Worm (Caenorhabditis elegans) whole organism, L4 larva: ENCODE data around the gene C02B4.3.

Experiments used
- D1046.2 ChIP-seq: fragments of 200-800 bp; sonication (Bioruptor generic); IDR thresholded peaks from 2 replicates; pipeline ENCODE4 v1.3.6; 2022; ENCODE audit warnings: missing genetic modification characterization, missing compliant biosample characterization
- F10B5.3 ChIP-seq: sonication (generic microtip); optimal IDR thresholded peaks from 2 replicates; lab custom pipeline; 2016; ENCODE audit warnings: mild to moderate bottlenecking, missing genetic modification characterization, missing compliant biosample characterization
- F37D6.2 ChIP-seq: sonication (generic microtip); optimal IDR thresholded peaks from 2 replicates; lab custom pipeline; 2016; ENCODE audit warnings: mild to moderate bottlenecking, missing genetic modification characterization, missing compliant biosample characterization
- T26A8.4 ChIP-seq: fragments of 200-800 bp; sonication (Bioruptor generic); IDR thresholded peaks from 2 replicates; pipeline ENCODE4 v1.3.6; 2022; ENCODE audit warnings: missing genetic modification characterization, missing compliant biosample characterization
- Y48G9A.11 ChIP-seq: fragments of 200-800 bp; sonication (Bioruptor generic); IDR thresholded peaks from 2 replicates; pipeline ENCODE4 v1.3.6; 2022; ENCODE audit warnings: missing genetic modification reagents, missing genetic modification characterization, missing compliant biosample characterization
- Y75B8A.6 ChIP-seq: fragments of 200-800 bp; sonication (Bioruptor generic); IDR thresholded peaks from 2 replicates; pipeline ENCODE4 v1.3.6; 2022; ENCODE audit warnings: missing genetic modification reagents, missing genetic modification characterization, missing compliant biosample characterization
- ZK337.2 ChIP-seq: fragments of 200-800 bp; sonication (Bioruptor generic); IDR thresholded peaks from 2 replicates; pipeline ENCODE4 v1.3.6; 2022; ENCODE audit warnings: missing genetic modification reagents, missing genetic modification characterization, missing compliant biosample characterization
- aly-2 ChIP-seq: sonication (generic microtip); optimal IDR thresholded peaks from 2 replicates; lab custom pipeline; 2018; ENCODE audit warnings: missing biosample characterization, missing genetic modification characterization
- ama-1 ChIP-seq: fragments of 150-350 bp; optimal IDR thresholded peaks from 2 replicates; lab custom pipeline; 2014; ENCODE audit warnings: inconsistent platforms, mixed read lengths
- arid-1 ChIP-seq: fragments of 200-800 bp; sonication (Bioruptor generic); conservative IDR thresholded peaks from 2 replicates; pipeline ENCODE4 v1.3.6; 2022; ENCODE audit warnings: missing genetic modification reagents, missing genetic modification characterization, missing compliant biosample characterization
- ceh-32 ChIP-seq: sonication (generic microtip); optimal IDR thresholded peaks from 2 replicates; lab custom pipeline; 2016; ENCODE audit warnings: mild to moderate bottlenecking, missing genetic modification characterization, missing compliant biosample characterization; ENCODE audit not compliant: poor library complexity
- ceh-44 ChIP-seq: fragments of 200-800 bp; sonication (Bioruptor generic); IDR thresholded peaks from 2 replicates; pipeline ENCODE4 v1.3.6; 2022; ENCODE audit warnings: missing genetic modification reagents, missing genetic modification characterization, missing compliant biosample characterization
- ceh-62 ChIP-seq: sonication (generic microtip); optimal IDR thresholded peaks from 2 replicates; lab custom pipeline; 2017; ENCODE audit warnings: missing biosample characterization, missing genetic modification characterization
- cey-2 ChIP-seq: sonication (generic microtip); optimal IDR thresholded peaks from 3 replicates; lab custom pipeline; 2017; ENCODE audit warnings: missing genetic modification characterization, mild to moderate bottlenecking, missing compliant biosample characterization, antibody characterized with exemption, borderline replicate concordance; ENCODE audit not compliant: insufficient read depth
- daf-16 ChIP-seq, 3 experiments: sonication (generic microtip); optimal IDR thresholded peaks; 2 replicates each; lab custom pipeline; 2016 to 2017; ENCODE audit warnings: missing genetic modification characterization in 3 of 3, missing genetic modification reagents in 3 of 3, mild to moderate bottlenecking in 2 of 3, missing compliant biosample characterization in 2 of 3, missing biosample characterization in 1 of 3, moderate library complexity in 1 of 3
- daf-8 ChIP-seq: fragments of 200-800 bp; sonication (Bioruptor generic); IDR thresholded peaks from 2 replicates; pipeline ENCODE4 v1.3.6; 2022; ENCODE audit warnings: missing genetic modification characterization, missing compliant biosample characterization
- dmd-8 ChIP-seq: fragments of 200-800 bp; sonication (Bioruptor generic); IDR thresholded peaks from 2 replicates; pipeline ENCODE4 v1.3.6; 2022; ENCODE audit warnings: missing genetic modification characterization, missing compliant biosample characterization
- dmd-9 ChIP-seq: fragments of 200-800 bp; sonication (Bioruptor generic); IDR thresholded peaks from 2 replicates; pipeline ENCODE4 v1.3.6; 2022; ENCODE audit warnings: missing genetic modification reagents, missing genetic modification characterization, missing compliant biosample characterization
- dpl-1 ChIP-seq: fragments of 150-350 bp; optimal IDR thresholded peaks from 2 replicates; lab custom pipeline; 2014; ENCODE audit warnings: missing biosample characterization, missing genetic modification reagents, missing genetic modification characterization
- dve-1 ChIP-seq: sonication (generic microtip); optimal IDR thresholded peaks from 2 replicates; lab custom pipeline; 2017; ENCODE audit warnings: antibody characterized with exemption, mild to moderate bottlenecking, missing genetic modification characterization, missing compliant biosample characterization; ENCODE audit not compliant: insufficient read depth
- egl-27 ChIP-seq: sonication (generic microtip); optimal IDR thresholded peaks from 3 replicates; lab custom pipeline; 2017; ENCODE audit warnings: missing biosample characterization, missing genetic modification reagents, missing genetic modification characterization
- gei-8 ChIP-seq: fragments of 200-800 bp; sonication (Bioruptor generic); optimal IDR thresholded peaks from 2 replicates; lab custom pipeline; 2018; ENCODE audit warnings: mild to moderate bottlenecking, missing genetic modification characterization, missing compliant biosample characterization
- hlh-11 ChIP-seq: fragments of 200-800 bp; sonication (Bioruptor generic); optimal IDR thresholded peaks from 2 replicates; lab custom pipeline; 2018; ENCODE audit warnings: mild to moderate bottlenecking, missing genetic modification characterization, missing compliant biosample characterization
- hlh-30 ChIP-seq: sonication (generic microtip); optimal IDR thresholded peaks from 2 replicates; lab custom pipeline; 2017; ENCODE audit warnings: antibody characterized with exemption, mild to moderate bottlenecking, missing genetic modification characterization, missing compliant biosample characterization; ENCODE audit not compliant: insufficient read depth
- jun-1 ChIP-seq: fragments of 150-350 bp; optimal IDR thresholded peaks from 2 replicates; lab custom pipeline; 2014; ENCODE audit warnings: missing biosample characterization, missing genetic modification reagents, missing genetic modification characterization
- lin-29 ChIP-seq: fragments of 200-800 bp; sonication (Bioruptor generic); IDR thresholded peaks from 2 replicates; pipeline ENCODE4 v1.3.6; 2022; ENCODE audit warnings: missing genetic modification reagents, missing genetic modification characterization, missing compliant biosample characterization
- lin-38 ChIP-seq: fragments of 200-800 bp; sonication (Bioruptor generic); IDR thresholded peaks from 2 replicates; pipeline ENCODE4 v1.3.6; 2022; ENCODE audit warnings: missing genetic modification reagents, missing genetic modification characterization, missing compliant biosample characterization
- lin-39 ChIP-seq: fragments of 150-350 bp; optimal IDR thresholded peaks from 2 replicates; lab custom pipeline; 2014; ENCODE audit warnings: missing biosample characterization, missing genetic modification reagents, missing genetic modification characterization
- lsy-2 ChIP-seq, 2 experiments: fragments of 150-350 bp in 1 of 2; sonication (generic microtip) in 1 of 2; optimal IDR thresholded peaks; 2 replicates each; lab custom pipeline; 2014 to 2017; ENCODE audit warnings: missing biosample characterization in 2 of 2, missing genetic modification characterization in 2 of 2
- madf-5 ChIP-seq, 2 experiments: fragments of 200-800 bp; sonication (Bioruptor generic); IDR thresholded peaks; 2 replicates each; pipeline ENCODE4 v1.3.6; 2022; ENCODE audit warnings: missing compliant biosample characterization in 2 of 2, missing genetic modification characterization in 2 of 2
- mep-1 ChIP-seq: fragments of 150-350 bp; sonication (generic microtip); optimal IDR thresholded peaks from 3 replicates; lab custom pipeline; 2014; ENCODE audit warnings: missing biosample characterization, missing genetic modification characterization
- mes-2 ChIP-seq: sonication (generic microtip); optimal IDR thresholded peaks from 2 replicates; lab custom pipeline; 2016; ENCODE audit warnings: missing genotype, mild to moderate bottlenecking, missing genetic modification characterization, missing compliant biosample characterization; ENCODE audit not compliant: poor library complexity, severe bottlenecking
- mxl-3 ChIP-seq: fragments of 200-800 bp; sonication (Bioruptor generic); optimal IDR thresholded peaks from 2 replicates; lab custom pipeline; 2018; ENCODE audit warnings: mild to moderate bottlenecking, missing genetic modification characterization, missing compliant biosample characterization
- nhr-10 ChIP-seq: fragments of 150-350 bp; optimal IDR thresholded peaks from 2 replicates; lab custom pipeline; 2014; ENCODE audit warnings: missing biosample characterization, missing genetic modification characterization
- nhr-111 ChIP-seq: fragments of 200-800 bp; sonication (Bioruptor generic); optimal IDR thresholded peaks from 2 replicates; lab custom pipeline; 2018; ENCODE audit warnings: mild to moderate bottlenecking, missing genetic modification characterization, missing compliant biosample characterization
- nhr-237 ChIP-seq: sonication (generic microtip); optimal IDR thresholded peaks from 2 replicates; lab custom pipeline; 2017; ENCODE audit warnings: missing biosample characterization, missing genetic modification characterization
- nhr-42 ChIP-seq: fragments of 200-800 bp; sonication (Bioruptor generic); IDR thresholded peaks from 2 replicates; pipeline ENCODE4 v1.3.6; 2022; ENCODE audit warnings: missing genetic modification characterization, missing compliant biosample characterization
- nhr-48 ChIP-seq: sonication (generic microtip); optimal IDR thresholded peaks from 2 replicates; lab custom pipeline; 2016; ENCODE audit warnings: mild to moderate bottlenecking, missing genetic modification characterization, missing compliant biosample characterization
- nhr-6 ChIP-seq: fragments of 150-350 bp; optimal IDR thresholded peaks from 2 replicates; lab custom pipeline; 2014; ENCODE audit warnings: missing biosample characterization, missing genetic modification characterization
- saeg-2 ChIP-seq: fragments of 200-800 bp; sonication (Bioruptor generic); IDR thresholded peaks from 2 replicates; pipeline ENCODE4 v1.3.6; 2022; ENCODE audit warnings: missing genetic modification reagents, missing genetic modification characterization, missing compliant biosample characterization
- set-16 ChIP-seq: fragments of 200-800 bp; sonication (Bioruptor generic); IDR thresholded peaks from 2 replicates; pipeline ENCODE4 v1.3.6; 2022; ENCODE audit warnings: missing genetic modification reagents, missing genetic modification characterization, missing compliant biosample characterization
- skn-1 ChIP-seq: fragments of 150-350 bp; optimal IDR thresholded peaks from 2 replicates; lab custom pipeline; 2014; ENCODE audit warnings: missing biosample characterization, missing genetic modification characterization
- snpc-4 ChIP-seq: fragments of 150-350 bp; optimal IDR thresholded peaks from 2 replicates; lab custom pipeline; 2014; ENCODE audit warnings: missing biosample characterization, missing genetic modification characterization
- spr-1 ChIP-seq: sonication (generic microtip); optimal IDR thresholded peaks from 2 replicates; lab custom pipeline; 2016; ENCODE audit warnings: mild to moderate bottlenecking, missing genetic modification characterization, missing compliant biosample characterization
- tra-1 ChIP-seq: fragments of 200-800 bp; sonication (Bioruptor generic); IDR thresholded peaks from 2 replicates; pipeline ENCODE4 v1.3.6; 2022; ENCODE audit warnings: missing genetic modification reagents, missing genetic modification characterization, missing compliant biosample characterization
- ztf-11 ChIP-seq: fragments of 150-350 bp; optimal IDR thresholded peaks from 2 replicates; lab custom pipeline; 2014; ENCODE audit warnings: missing biosample characterization, missing genetic modification characterization
- ztf-7 ChIP-seq: fragments of 150-350 bp; optimal IDR thresholded peaks from 2 replicates; lab custom pipeline; 2014; ENCODE audit warnings: missing biosample characterization, missing genetic modification characterization

Gene C02B4.3

ce11 chrX:12671638-12672290 is 12.1 kb upstream of the C02B4.3 start (continued):
- TF ChIP-seq ztf-11 (tag; lab: Kevin White, UChicago) (no peak), daf-8 (GFP tag; lab: Robert Waterston, UW) (no peak), ZK337.2 (GFP tag; lab: Robert Waterston, UW) (no peak), set-16 (GFP tag; lab: Robert Waterston, UW) (no peak), tra-1 (no peak), nhr-42 (GFP tag; lab: Robert Waterston, UW) (no peak), F37D6.2 (no peak), madf-5 (GFP tag; IDR thresholded peaks at IDR 0.05; lab: Robert Waterston, UW) (no peak), lsy-2 (tag; optimal IDR thresholded peaks at IDR 0.05; lab: Kevin White, UChicago) (peak in 1 of 2 experiments; percentile 54), egl-27 (tag; lab: Kevin White, UChicago) (no peak), dve-1 (peak; percentile 66), arid-1 (no peak), lin-39 (tag; lab: Kevin White, UChicago) (no peak), ceh-32 (tag; lab: Kevin White, UChicago) (no peak)

- TF ChIP-seq arid-1 (peak; percentile 53; the same call in 1 of the 2 replicates), dmd-8 (GFP tag; lab: Robert Waterston, UW) (no peak), jun-1 (tag; lab: Kevin White, UChicago) (peak; percentile 42), ceh-44 (no peak), ceh-32 (tag; lab: Kevin White, UChicago) (no peak), ama-1 (lab: Kevin White, UChicago) (no peak), nhr-10 (tag; lab: Kevin White, UChicago) (peak; percentile 65), gei-8 (GFP tag; lab: Kevin White, UChicago) (no peak), nhr-237 (no peak), spr-1 (tag; lab: Kevin White, UChicago) (peak; percentile 30), aly-2 (tag; lab: Kevin White, UChicago) (no peak), nhr-6 (tag; lab: Kevin White, UChicago) (peak; percentile 44), dve-1 (peak; percentile 75), saeg-2 (GFP tag; lab: Robert Waterston, UW) (no peak), egl-27 (tag; lab: Kevin White, UChicago) (peak; percentile 44), T26A8.4 (GFP tag; lab: Robert Waterston, UW) (no peak), D1046.2 (no peak), ceh-62 (no peak), mes-2 (tag; lab: Kevin White, UChicago) (peak; percentile 74), nhr-111 (GFP tag; lab: Kevin White, UChicago) (no peak), F10B5.3 (no peak), Y75B8A.6 (no peak), lin-29 (GFP tag; lab: Robert Waterston, UW) (no peak), cey-2 (tag; lab: Kevin White, UChicago) (no peak), nhr-42 (GFP tag; lab: Robert Waterston, UW) (no peak), lin-38 (GFP tag; lab: Robert Waterston, UW) (peak; percentile 20; the same call in 1 of the 2 replicates), nhr-48 (tag; lab: Kevin White, UChicago) (peak; percentile 54), tra-1 (no peak), hlh-30 (peak; percentile 82), skn-1 (tag; lab: Kevin White, UChicago) (no peak), dpl-1 (peak; percentile 30), mxl-3 (GFP tag; lab: Kevin White, UChicago) (peak; percentile 64), dmd-9 (GFP tag; lab: Robert Waterston, UW) (no peak), mep-1 (tag; lab: Kevin White, UChicago) (peak; percentile 92), Y48G9A.11 (no peak), hlh-11 (tag; lab: Kevin White, UChicago) (peak; percentile 86), ztf-7 (tag; lab: Kevin White, UChicago) (no peak), madf-5 (GFP tag; IDR thresholded peaks at IDR 0.05; lab: Robert Waterston, UW) (no peak), daf-16 (GFP tag; optimal IDR thresholded peaks at IDR 0.05; lab: Kevin White, UChicago) (peak in 1 of 2 experiments; percentile 30), daf-16 (tag; optimal IDR thresholded peaks at IDR 0.05; lab: Kevin White, UChicago) (peak; percentile 56), lin-39 (tag; lab: Kevin White, UChicago) (no peak), snpc-4 (tag; lab: Kevin White, UChicago) (no peak)
Measured at ce11 chrX:12670385-12670784, 10.7 kb upstream of the C02B4.3 start.
